Fruit fly (Drosophila melanogaster) whole organism, wandering third instar larva: ENCODE measurements around the gene ey.

ENCODE experiments used
- Abd-B ChIP-seq: fragments of >200 bp; optimal IDR thresholded peaks from 2 replicates; lab custom pipeline; 2017; ENCODE audit warnings: missing biosample characterization, missing genetic modification characterization
- CG32264 ChIP-seq: fragments of 200-800 bp; sonication (Bioruptor generic); optimal IDR thresholded peaks from 2 replicates; lab custom pipeline; 2016; ENCODE audit warnings: missing biosample characterization, missing genetic modification characterization
- CG9705 ChIP-seq: fragments of 200-800 bp; sonication (Bioruptor generic); optimal IDR thresholded peaks from 2 replicates; lab custom pipeline; 2018; ENCODE audit warnings: missing biosample characterization, mild to moderate bottlenecking, missing genetic modification characterization
- CrebA ChIP-seq: fragments of 200-800 bp; sonication (Bioruptor generic); optimal IDR thresholded peaks from 2 replicates; lab custom pipeline; 2016; ENCODE audit warnings: missing biosample characterization, mild to moderate bottlenecking, missing genetic modification characterization, borderline replicate concordance
- Dfd ChIP-seq: fragments of >200 bp; optimal IDR thresholded peaks from 2 replicates; lab custom pipeline; 2017; ENCODE audit warnings: missing biosample characterization, missing genetic modification characterization
- Dif ChIP-seq: fragments of 200-275, 200-300 bp; sonication (Bioruptor generic); optimal IDR thresholded peaks from 2 replicates; lab custom pipeline; 2018; ENCODE audit warnings: missing biosample characterization, missing genetic modification characterization; ENCODE audit not compliant: partially characterized antibody
- GATAd ChIP-seq: sonication (Bioruptor generic); optimal IDR thresholded peaks from 2 replicates; lab custom pipeline; 2016; ENCODE audit warnings: missing biosample characterization, missing genetic modification characterization
- HLH106 ChIP-seq: fragments of 200-800 bp; optimal IDR thresholded peaks from 3 replicates; lab custom pipeline; 2019; ENCODE audit warnings: missing biosample characterization, mild to moderate bottlenecking, missing genetic modification characterization, moderate library complexity
- Hnf4 ChIP-seq: fragments of 200-800 bp; sonication (Bioruptor generic); optimal IDR thresholded peaks from 2 replicates; lab custom pipeline; 2016; ENCODE audit warnings: missing biosample characterization, mild to moderate bottlenecking, missing genetic modification characterization
- Hr78 ChIP-seq: fragments of >200 bp; optimal IDR thresholded peaks from 2 replicates; lab custom pipeline; 2017; ENCODE audit warnings: missing biosample characterization, missing genetic modification characterization
- Hr83 ChIP-seq: fragments of 200-300 bp; sonication (Bioruptor generic); optimal IDR thresholded peaks from 2 replicates; lab custom pipeline; 2016; ENCODE audit warnings: missing biosample characterization, mild to moderate bottlenecking, missing genetic modification characterization, moderate library complexity; ENCODE audit not compliant: poor library complexity, severe bottlenecking
- Jra ChIP-seq: sonication (Bioruptor generic); optimal IDR thresholded peaks from 2 replicates; lab custom pipeline; 2016; ENCODE audit warnings: missing biosample characterization, missing genetic modification characterization
- Mio ChIP-seq: sonication (Bioruptor generic); optimal IDR thresholded peaks from 2 replicates; lab custom pipeline; 2016; ENCODE audit warnings: missing biosample characterization, missing genetic modification characterization
- Myc ChIP-seq: fragments of >200 bp; optimal IDR thresholded peaks from 2 replicates; lab custom pipeline; 2017
- N ChIP-seq: fragments of >200 bp; optimal IDR thresholded peaks from 2 replicates; lab custom pipeline; 2018; ENCODE audit warnings: missing biosample characterization, missing external identifiers, missing genetic modification characterization
- OdsH ChIP-seq: fragments of 200-800 bp; sonication (Bioruptor generic); optimal IDR thresholded peaks from 2 replicates; lab custom pipeline; 2016; ENCODE audit warnings: missing biosample characterization, mild to moderate bottlenecking, missing genetic modification characterization
- Rel ChIP-seq, 2 experiments: fragments of 200-800 bp; sonication (Bioruptor generic) in 1 of 2; optimal IDR thresholded peaks; 2 replicates in 1 of 2; 3 replicates in 1 of 2; lab custom pipeline; 2016 to 2019; ENCODE audit warnings: mild to moderate bottlenecking in 2 of 2, missing biosample characterization in 2 of 2, missing genetic modification characterization in 2 of 2, moderate library complexity in 1 of 2
- Sp1 ChIP-seq: fragments of 200-800 bp; sonication (Bioruptor generic); optimal IDR thresholded peaks from 3 replicates; lab custom pipeline; 2019; ENCODE audit warnings: missing biosample characterization, mild to moderate bottlenecking, missing genetic modification characterization, moderate library complexity
- Vsx2 ChIP-seq: fragments of 200-300, 225-300 bp; sonication (Bioruptor generic); optimal IDR thresholded peaks from 2 replicates; lab custom pipeline; 2018; ENCODE audit warnings: missing biosample characterization, missing genetic modification characterization; ENCODE audit not compliant: partially characterized antibody
- br ChIP-seq: fragments of 200-800 bp; sonication (Bioruptor generic); optimal IDR thresholded peaks from 2 replicates; lab custom pipeline; 2016; ENCODE audit warnings: missing biosample characterization, missing genetic modification characterization
- brk ChIP-seq: fragments of 200-800 bp; sonication (Bioruptor generic); optimal IDR thresholded peaks from 2 replicates; lab custom pipeline; 2016; ENCODE audit warnings: missing biosample characterization, mild to moderate bottlenecking, missing genetic modification characterization
- dl ChIP-seq, 2 experiments: fragments of 175-275, 200-275 bp in 1 of 2; fragments of 200-275 bp in 1 of 2; sonication (Bioruptor generic); optimal IDR thresholded peaks; lab custom pipeline; 2018; ENCODE audit warnings: mild to moderate bottlenecking in 2 of 2, missing biosample characterization in 2 of 2, missing genetic modification characterization in 2 of 2, moderate library complexity in 2 of 2; ENCODE audit not compliant: partially characterized antibody in 2 of 2, insufficient read depth in 1 of 2
- dmrt93B ChIP-seq: fragments of 200-800 bp; sonication (Bioruptor generic); optimal IDR thresholded peaks from 2 replicates; lab custom pipeline; 2018; ENCODE audit warnings: missing biosample characterization, mild to moderate bottlenecking, missing genetic modification characterization
- dsf ChIP-seq: sonication (Bioruptor generic); optimal IDR thresholded peaks from 2 replicates; lab custom pipeline; 2016; ENCODE audit warnings: missing biosample characterization, missing genetic modification characterization, borderline replicate concordance
- ey ChIP-seq: fragments of 200-800 bp; sonication (Bioruptor generic); optimal IDR thresholded peaks from 2 replicates; lab custom pipeline; 2016; ENCODE audit warnings: missing biosample characterization, missing genetic modification characterization
- foxo ChIP-seq, 2 experiments: fragments of 200-800 bp; sonication (Bioruptor generic); optimal IDR thresholded peaks; 2 replicates in 1 of 2; 3 replicates in 1 of 2; lab custom pipeline; 2016 to 2017; ENCODE audit warnings: missing biosample characterization in 2 of 2, missing genetic modification characterization in 2 of 2
- fru ChIP-seq: fragments of 200-800 bp; sonication (Bioruptor generic); optimal IDR thresholded peaks from 3 replicates; lab custom pipeline; 2016; ENCODE audit warnings: missing biosample characterization, mild to moderate bottlenecking, missing genetic modification characterization
- h ChIP-seq: fragments of 200-800 bp; sonication (Bioruptor generic); optimal IDR thresholded peaks from 3 replicates; lab custom pipeline; 2016; ENCODE audit warnings: missing biosample characterization, mild to moderate bottlenecking, missing genetic modification characterization
- jim ChIP-seq: fragments of 175-275, 200-325 bp; sonication (Bioruptor generic); optimal IDR thresholded peaks from 2 replicates; lab custom pipeline; 2016; ENCODE audit warnings: missing biosample characterization, mild to moderate bottlenecking, missing genetic modification characterization
- lola ChIP-seq: fragments of >200 bp; optimal IDR thresholded peaks from 2 replicates; lab custom pipeline; 2017; ENCODE audit warnings: missing biosample characterization, missing genetic modification characterization
- pan ChIP-seq: fragments of >200 bp; optimal IDR thresholded peaks from 2 replicates; lab custom pipeline; 2017
- psq ChIP-seq: fragments of 200-800 bp; sonication (Bioruptor generic); optimal IDR thresholded peaks from 3 replicates; lab custom pipeline; 2017; ENCODE audit warnings: missing biosample characterization, mild to moderate bottlenecking, missing genetic modification characterization, moderate library complexity
- rgr ChIP-seq: fragments of 200-800 bp; sonication (Bioruptor generic); optimal IDR thresholded peaks from 3 replicates; lab custom pipeline; 2016; ENCODE audit warnings: missing biosample characterization, mild to moderate bottlenecking, missing genetic modification characterization
- sage ChIP-seq: fragments of 200-800 bp; sonication (Bioruptor generic); optimal IDR thresholded peaks from 2 replicates; lab custom pipeline; 2016; ENCODE audit warnings: missing biosample characterization, mild to moderate bottlenecking, missing genetic modification characterization
- sv ChIP-seq: fragments of 200-800 bp; sonication (Bioruptor generic); optimal IDR thresholded peaks from 3 replicates; lab custom pipeline; 2016; ENCODE audit warnings: missing biosample characterization, missing genetic modification characterization
- tai ChIP-seq: sonication (Bioruptor generic); optimal IDR thresholded peaks from 2 replicates; lab custom pipeline; 2016; ENCODE audit warnings: missing biosample characterization, missing genetic modification characterization
- usp ChIP-seq: fragments of >200 bp; optimal IDR thresholded peaks from 2 replicates; lab custom pipeline; 2017; ENCODE audit warnings: missing biosample characterization, missing genetic modification characterization
- woc ChIP-seq: sonication (Bioruptor generic); optimal IDR thresholded peaks from 2 replicates; lab custom pipeline; 2016; ENCODE audit warnings: missing biosample characterization, mild to moderate bottlenecking, missing genetic modification characterization

The ey gene

dm6 chr4:659884-660846 is 37.3 kb upstream of the ey start, which contains the start of gene gw:
Gene gw (minus strand): TSS chr4:660608.
- TF ChIP-seq N (peak; percentile 95), GATAd (GFP tag; lab: Kevin White, UChicago) (no peak), jim (GFP tag; lab: Kevin White, UChicago) (no peak), psq (GFP tag; lab: Kevin White, UChicago) (peak; percentile 81), sage (GFP tag; lab: Kevin White, UChicago) (peak; percentile 75), rgr (peak; percentile 88), dl (GFP tag; optimal IDR thresholded peaks at IDR 0.05; lab: Kevin White, UChicago; ENCODE audit: insufficient read depth in 1 of 2, partially characterized antibody in 2 of 2) (no peak), Mio (GFP tag; lab: Kevin White, UChicago) (no peak), tai (GFP tag; lab: Kevin White, UChicago) (peak; percentile 83), Jra (GFP tag; lab: Kevin White, UChicago) (peak; percentile 86), h (GFP tag; lab: Kevin White, UChicago) (peak; percentile 90), CG9705 (GFP tag; lab: Kevin White, UChicago) (peak; percentile 83), Hnf4 (GFP tag; lab: Kevin White, UChicago) (peak; percentile 88), CG32264 (GFP tag; lab: Kevin White, UChicago) (peak; percentile 29), Vsx2 (GFP tag; lab: Kevin White, UChicago) (no peak), pan (lab: Kevin White, UChicago) (no peak), lola (GFP tag; lab: Kevin White, UChicago) (no peak), OdsH (GFP tag; lab: Kevin White, UChicago) (peak; percentile 88), Sp1 (GFP tag; lab: Kevin White, UChicago) (peak; percentile 80), brk (peak; percentile 45), Dfd (no peak), usp (GFP tag; lab: Kevin White, UChicago) (no peak), Hr83 (GFP tag; lab: Kevin White, UChicago) (peak; percentile 85), dmrt93B (GFP tag; lab: Kevin White, UChicago) (peak; percentile 61), br (GFP tag; lab: Kevin White, UChicago) (peak; percentile 85), HLH106 (peak; percentile 86), foxo (GFP tag; optimal IDR thresholded peaks at IDR 0.05; lab: Kevin White, UChicago) (peak; percentile 10 to 91), woc (GFP tag; lab: Kevin White, UChicago) (peak; percentile 63), fru (GFP tag; lab: Kevin White, UChicago) (peak; percentile 87), ey (GFP tag; lab: Kevin White, UChicago) (peak; percentile 97), Dif (GFP tag; lab: Kevin White, UChicago) (no peak), dsf (GFP tag; lab: Kevin White, UChicago) (peak; percentile 74), Abd-B (GFP tag; lab: Kevin White, UChicago) (no peak), Myc (peak; percentile 17), Hr78 (GFP tag; lab: Kevin White, UChicago) (peak; percentile 70), sv (GFP tag; lab: Kevin White, UChicago) (peak; percentile 64), CrebA (GFP tag; lab: Kevin White, UChicago) (no peak), Rel (GFP tag; optimal IDR thresholded peaks at IDR 0.05; lab: Kevin White, UChicago) (no peak), Rel (tag; optimal IDR thresholded peaks at IDR 0.05; lab: Kevin White, UChicago) (peak; percentile 39)
- TF ChIP-seq, all 38 proteins: peak for 26

- TF ChIP-seq Vsx2 (GFP tag; lab: Kevin White, UChicago): no peak
- no peak for TF ChIP-seq GATAd (GFP tag; lab: Kevin White, UChicago)
Measured at dm6 chr4:662101-662500, 35.4 kb upstream of the ey start.
